Fruit fly (Drosophila melanogaster) whole organism, embryonic: ENCODE measurements around the gene Iyd.

Experiments used
- Bteb2 ChIP-seq: fragments of 200-800 bp; sonication (Bioruptor generic); optimal IDR thresholded peaks from 2 replicates; lab custom pipeline; 2016; ENCODE audit warnings: missing biosample characterization, missing genetic modification characterization
- CG10209 ChIP-seq: fragments of 200-800 bp; sonication (Bioruptor generic); optimal IDR thresholded peaks from 3 replicates; lab custom pipeline; 2017; ENCODE audit warnings: missing biosample characterization, mild to moderate bottlenecking, missing genetic modification characterization, missing genetic modification reagents
- CG10274 ChIP-seq: fragments of 200-800 bp; sonication (Bioruptor generic); optimal IDR thresholded peaks from 3 replicates; lab custom pipeline; 2017; ENCODE audit warnings: missing biosample characterization, mild to moderate bottlenecking, missing genetic modification characterization
- CG10462 ChIP-seq: fragments of 200-800 bp; sonication (Bioruptor generic); optimal IDR thresholded peaks from 2 replicates; lab custom pipeline; 2016; ENCODE audit warnings: missing biosample characterization, missing genetic modification characterization
- CG11560 ChIP-seq: fragments of 200-800 bp; sonication (Bioruptor generic); IDR thresholded peaks from 3 replicates; pipeline ENCODE4 v1.3.6; 2022; ENCODE audit warnings: missing biosample characterization, missing genetic modification characterization
- CG12236 ChIP-seq: fragments of 200-800 bp; sonication (Bioruptor generic); optimal IDR thresholded peaks from 2 replicates; lab custom pipeline; 2016; ENCODE audit warnings: missing biosample characterization, missing genetic modification characterization
- CG12391 ChIP-seq: fragments of 200-800 bp; sonication (Bioruptor generic); optimal IDR thresholded peaks from 3 replicates; lab custom pipeline; 2018; ENCODE audit warnings: missing biosample characterization, mild to moderate bottlenecking, missing genetic modification characterization, moderate library complexity
- CG14441 ChIP-seq: fragments of 200-800 bp; sonication (Bioruptor generic); IDR thresholded peaks from 2 replicates; pipeline ENCODE4 v1.3.6; 2022; ENCODE audit warnings: missing biosample characterization, missing genetic modification characterization
- CG14860 ChIP-seq: fragments of 200-800 bp; sonication (Bioruptor generic); IDR thresholded peaks from 3 replicates; pipeline ENCODE4 v1.3.6; 2022; ENCODE audit warnings: missing biosample characterization, missing genetic modification characterization; ENCODE audit not compliant: partially characterized antibody
- CG18476 ChIP-seq: fragments of 200-800 bp; sonication (Bioruptor generic); optimal IDR thresholded peaks from 2 replicates; lab custom pipeline; 2016; ENCODE audit warnings: missing biosample characterization, mild to moderate bottlenecking, missing genetic modification characterization
- CG31441 ChIP-seq: fragments of 200-800 bp; sonication (Bioruptor generic); IDR thresholded peaks from 2 replicates; pipeline ENCODE4 v1.3.6; 2022; ENCODE audit warnings: missing biosample characterization, missing genetic modification characterization
- CG3726 ChIP-seq: fragments of 200-800 bp; sonication (Bioruptor generic); IDR thresholded peaks from 3 replicates; pipeline ENCODE4, ENCODE4 v1.3.6; 2022; ENCODE audit warnings: missing biosample characterization, missing genetic modification characterization
- CG4328 ChIP-seq: fragments of 200-800 bp; sonication (Bioruptor generic); optimal IDR thresholded peaks from 3 replicates; lab custom pipeline; 2017; ENCODE audit warnings: missing biosample characterization, missing genetic modification reagents, missing genetic modification characterization
- CG4360 ChIP-seq: fragments of 200-800 bp; sonication (Bioruptor generic); IDR thresholded peaks from 2 replicates; pipeline ENCODE4 v1.3.6; 2022; ENCODE audit warnings: missing biosample characterization, missing genetic modification characterization
- CG5245 ChIP-seq: fragments of 200-800 bp; sonication (Bioruptor generic); optimal IDR thresholded peaks from 3 replicates; lab custom pipeline; 2016; ENCODE audit warnings: missing biosample characterization, missing genetic modification characterization
- CG6175 ChIP-seq: fragments of 200-800 bp; sonication (Bioruptor generic); IDR thresholded peaks from 3 replicates; pipeline ENCODE4 v1.3.6; 2022; ENCODE audit warnings: missing biosample characterization, missing genetic modification characterization
- CG6272 ChIP-seq: fragments of 200-800 bp; sonication (Bioruptor generic); IDR thresholded peaks from 2 replicates; pipeline ENCODE4 v1.3.6; 2022; ENCODE audit warnings: missing biosample characterization, missing genetic modification characterization
- CG7745 ChIP-seq: fragments of 200-800 bp; sonication (Bioruptor generic); optimal IDR thresholded peaks from 2 replicates; lab custom pipeline; 2018; ENCODE audit warnings: missing biosample characterization, mild to moderate bottlenecking, missing genetic modification characterization, moderate library complexity
- CG7786 ChIP-seq: fragments of 200-800 bp; sonication (Bioruptor generic); optimal IDR thresholded peaks from 2 replicates; lab custom pipeline; 2016; ENCODE audit warnings: missing biosample characterization, missing genetic modification characterization
- CG8290 ChIP-seq, 3 experiments: fragments of 200-800 bp; sonication (Bioruptor generic); optimal IDR thresholded peaks; 2 replicates each; lab custom pipeline; 2016 to 2019; ENCODE audit warnings: missing biosample characterization in 3 of 3, missing genetic modification characterization in 3 of 3, mild to moderate bottlenecking in 2 of 3, moderate library complexity in 1 of 3
- CG9817 ChIP-seq: fragments of 200-800 bp; sonication (Bioruptor generic); optimal IDR thresholded peaks from 2 replicates; lab custom pipeline; 2018; ENCODE audit warnings: missing biosample characterization, mild to moderate bottlenecking, missing genetic modification characterization, moderate library complexity
- CG9876 ChIP-seq: fragments of 200-800 bp; sonication (Bioruptor generic); optimal IDR thresholded peaks from 2 replicates; lab custom pipeline; 2016; ENCODE audit warnings: missing biosample characterization, missing genetic modification characterization
- CoRest ChIP-seq: fragments of 200-800 bp; sonication (Bioruptor generic); optimal IDR thresholded peaks from 3 replicates; lab custom pipeline; 2018; ENCODE audit warnings: missing biosample characterization, mild to moderate bottlenecking, missing genetic modification characterization, moderate library complexity
- Doc2 ChIP-seq: fragments of 200-800 bp; sonication (Bioruptor generic); IDR thresholded peaks from 2 replicates; pipeline ENCODE4 v1.3.6; 2022; ENCODE audit warnings: missing biosample characterization, missing genetic modification characterization
- Eip74EF ChIP-seq, 2 experiments: fragments of 200-800 bp in 1 of 2; fragments of >200 bp in 1 of 2; sonication (Bioruptor generic) in 1 of 2; optimal IDR thresholded peaks; 2 replicates each; lab custom pipeline; 2017 to 2019; ENCODE audit warnings: missing biosample characterization in 2 of 2, missing genetic modification characterization in 2 of 2, mild to moderate bottlenecking in 1 of 2, moderate library complexity in 1 of 2
- Hr3 ChIP-seq: fragments of 200-800 bp; sonication (Bioruptor generic); optimal IDR thresholded peaks from 3 replicates; lab custom pipeline; 2016; ENCODE audit warnings: missing biosample characterization, missing genetic modification characterization
- Hr78 ChIP-seq, 2 experiments: fragments of 200-800 bp in 1 of 2; fragments of >200 bp in 1 of 2; sonication (Bioruptor generic) in 1 of 2; optimal IDR thresholded peaks; 2 replicates each; lab custom pipeline; 2017 to 2019; ENCODE audit warnings: missing biosample characterization in 2 of 2, missing genetic modification characterization in 2 of 2, mild to moderate bottlenecking in 1 of 2, moderate library complexity in 1 of 2
- MTF-1 ChIP-seq: fragments of 200-800 bp; sonication (Bioruptor generic); optimal IDR thresholded peaks from 2 replicates; lab custom pipeline; 2018; ENCODE audit warnings: missing biosample characterization, mild to moderate bottlenecking, missing genetic modification characterization, borderline replicate concordance
- Optix ChIP-seq: fragments of 200-800 bp; sonication (Bioruptor generic); IDR thresholded peaks from 3 replicates; pipeline ENCODE4 v1.3.6; 2022; ENCODE audit warnings: missing biosample characterization, missing genetic modification characterization
- Pdp1 ChIP-seq, 2 experiments: fragments of 200-800 bp; sonication (Bioruptor generic); optimal IDR thresholded peaks; 3 replicates each; lab custom pipeline; 2016; ENCODE audit warnings: missing biosample characterization in 2 of 2, missing genetic modification characterization in 2 of 2, mild to moderate bottlenecking in 1 of 2, moderate library complexity in 1 of 2
- Sox100B ChIP-seq: fragments of 200-800 bp; sonication (Bioruptor generic); optimal IDR thresholded peaks from 3 replicates; lab custom pipeline; 2018; ENCODE audit warnings: missing biosample characterization, mild to moderate bottlenecking, missing genetic modification characterization
- Sry-δ ChIP-seq: fragments of 200-800 bp; sonication (Bioruptor generic); optimal IDR thresholded peaks from 2 replicates; lab custom pipeline; 2016; ENCODE audit warnings: missing biosample characterization, missing genetic modification characterization
- Tbp ChIP-seq: fragments of >200 bp; optimal IDR thresholded peaks from 2 replicates; lab custom pipeline; 2018; ENCODE audit warnings: missing biosample characterization, missing genetic modification characterization
- amos ChIP-seq: fragments of 200-800 bp; sonication (Bioruptor generic); IDR thresholded peaks from 2 replicates; pipeline ENCODE4 v1.3.6; 2022; ENCODE audit warnings: missing biosample characterization, missing genetic modification characterization; ENCODE audit not compliant: partially characterized antibody
- bbx ChIP-seq: fragments of 200-800 bp; sonication (Bioruptor generic); IDR thresholded peaks from 2 replicates; pipeline ENCODE4 v1.3.6; 2022; ENCODE audit warnings: missing biosample characterization, missing genetic modification characterization; ENCODE audit not compliant: partially characterized antibody
- caup ChIP-seq: fragments of 200-800 bp; sonication (Bioruptor generic); optimal IDR thresholded peaks from 3 replicates; lab custom pipeline; 2017; ENCODE audit warnings: missing biosample characterization, mild to moderate bottlenecking, missing genetic modification characterization, moderate library complexity; ENCODE audit not compliant: severe bottlenecking
- grn ChIP-seq: fragments of 200-800 bp; sonication (Bioruptor generic); optimal IDR thresholded peaks from 3 replicates; lab custom pipeline; 2017; ENCODE audit warnings: missing biosample characterization, missing genetic modification characterization
- gro ChIP-seq: fragments of 200-800 bp; sonication (Bioruptor generic); optimal IDR thresholded peaks from 2 replicates; lab custom pipeline; 2016; ENCODE audit warnings: missing biosample characterization, missing genetic modification characterization
- nau ChIP-seq: fragments of 200-800 bp; sonication (Bioruptor generic); optimal IDR thresholded peaks from 3 replicates; lab custom pipeline; 2017; ENCODE audit warnings: missing biosample characterization, mild to moderate bottlenecking, missing genetic modification characterization, missing genetic modification reagents
- pfk ChIP-seq: fragments of 200-800 bp; sonication (Bioruptor generic); optimal IDR thresholded peaks from 2 replicates; lab custom pipeline; 2018; ENCODE audit warnings: missing biosample characterization, mild to moderate bottlenecking, missing genetic modification characterization, moderate library complexity
- pum ChIP-seq: fragments of 200-800 bp; sonication (Bioruptor generic); optimal IDR thresholded peaks from 2 replicates; lab custom pipeline; 2016; ENCODE audit warnings: missing biosample characterization, missing genetic modification characterization
- ranshi ChIP-seq: fragments of 200-800 bp; sonication (Bioruptor generic); IDR thresholded peaks from 2 replicates; pipeline ENCODE4 v1.3.6; 2022; ENCODE audit warnings: missing biosample characterization, missing genetic modification characterization
- salm ChIP-seq: fragments of 200-800 bp; sonication (Bioruptor generic); optimal IDR thresholded peaks from 2 replicates; lab custom pipeline; 2018; ENCODE audit warnings: missing biosample characterization, mild to moderate bottlenecking, missing genetic modification characterization
- sisA ChIP-seq: fragments of 200-800 bp; sonication (Bioruptor generic); IDR thresholded peaks from 2 replicates; pipeline ENCODE4 v1.3.6; 2022; ENCODE audit warnings: missing biosample characterization, missing genetic modification characterization
- tll ChIP-seq, 2 experiments: fragments of 200-800 bp in 1 of 2; fragments of >200 bp in 1 of 2; sonication (Bioruptor generic) in 1 of 2; optimal IDR thresholded peaks; 2 replicates each; lab custom pipeline; 2017 to 2019; ENCODE audit warnings: missing biosample characterization in 2 of 2, missing genetic modification characterization in 2 of 2, mild to moderate bottlenecking in 1 of 2, moderate library complexity in 1 of 2
- zen ChIP-seq: fragments of 200-800 bp; sonication (Bioruptor generic); optimal IDR thresholded peaks from 3 replicates; lab custom pipeline; 2018; ENCODE audit warnings: missing biosample characterization, mild to moderate bottlenecking, missing genetic modification characterization, moderate library complexity

Iyd gene

dm6 chr3L:11118627-11119395 lies 22.8 kb upstream of the Iyd start (continued):
- TF ChIP-seq grn (peak; percentile 73), ranshi (GFP tag; lab: Robert Waterston, UW) (peak; percentile 31; the same call in 1 of the 2 replicates), CG7786 (GFP tag; lab: Kevin White, UChicago) (peak; percentile 59), CG14860 (no peak), CG18476 (peak; percentile 46), CG9817 (tag; lab: Kevin White, UChicago) (peak; percentile 46), CG31441 (peak; percentile 25), CG8290 (GFP tag; optimal IDR thresholded peaks at IDR 0.05; lab: Kevin White, UChicago) (peak; percentile 43), CG8290 (tag; optimal IDR thresholded peaks at IDR 0.05; lab: Kevin White, UChicago) (peak; percentile 87 to 88), tll (GFP tag; optimal IDR thresholded peaks at IDR 0.05; lab: Kevin White, UChicago) (peak in 1 of 2 experiments; percentile 56), CG4360 (GFP tag; lab: Robert Waterston, UW) (peak; percentile 96), Eip74EF (GFP tag; optimal IDR thresholded peaks at IDR 0.05; lab: Kevin White, UChicago) (peak in 1 of 2 experiments; percentile 75), Sox100B (GFP tag; lab: Kevin White, UChicago) (peak; percentile 72), CG9876 (peak; percentile 57), CG10462 (GFP tag; lab: Kevin White, UChicago) (no peak), CG7745 (tag; lab: Kevin White, UChicago) (peak; percentile 81), Doc2 (GFP tag; lab: Robert Waterston, UW) (no peak), sisA (GFP tag; lab: Robert Waterston, UW) (no peak), pfk (GFP tag; lab: Kevin White, UChicago) (peak; percentile 82), CG11560 (tag; lab: Robert Waterston, UW) (no peak), Tbp (GFP tag; lab: Kevin White, UChicago) (no peak), CG4328 (peak; percentile 95), Bteb2 (GFP tag; lab: Kevin White, UChicago) (peak; percentile 41), CG12391 (tag; lab: Kevin White, UChicago) (peak; percentile 29), CG6272 (GFP tag; lab: Robert Waterston, UW) (no peak), CG3726 (no peak), CG6175 (GFP tag; lab: Robert Waterston, UW) (peak; percentile 72; the same call in 1 of the 3 replicates), amos (GFP tag; lab: Robert Waterston, UW) (no peak; the same call in 1 of the 2 replicates), MTF-1 (GFP tag; lab: Kevin White, UChicago) (peak; percentile 86), salm (tag; lab: Kevin White, UChicago) (peak; percentile 37), Hr78 (GFP tag; optimal IDR thresholded peaks at IDR 0.05; lab: Kevin White, UChicago) (no peak), zen (peak; percentile 31), gro (GFP tag; lab: Kevin White, UChicago) (peak; percentile 72), Sry-δ (GFP tag; lab: Kevin White, UChicago) (no peak), Optix (peak; percentile 57; the same call in 1 of the 3 replicates), Hr3 (GFP tag; lab: Kevin White, UChicago) (peak; percentile 19), Pdp1 (GFP tag; optimal IDR thresholded peaks at IDR 0.05; lab: Kevin White, UChicago) (peak; percentile 55 to 75), CG10274 (GFP tag; lab: Kevin White, UChicago) (peak; percentile 12), pum (GFP tag; lab: Kevin White, UChicago) (peak; percentile 40), CG10209 (GFP tag; lab: Kevin White, UChicago) (peak; percentile 81), bbx (GFP tag; lab: Robert Waterston, UW) (peak; percentile 26; the same call in 1 of the 2 replicates), CG12236 (peak; percentile 83), nau (GFP tag; lab: Kevin White, UChicago) (peak; percentile 83), CoRest (peak; percentile 46), CG5245 (GFP tag; lab: Kevin White, UChicago) (peak; percentile 45), caup (GFP tag; lab: Kevin White, UChicago) (peak; percentile 86), CG14441 (GFP tag; lab: Robert Waterston, UW) (peak; percentile 53; the same call in 1 of the 2 replicates)
